Worm (Caenorhabditis elegans) whole organism, L4 larva: ENCODE results near the gene F53B7.7.

Experiments used
- D1046.2 ChIP-seq: fragments of 200-800 bp; sonication (Bioruptor generic); IDR thresholded peaks from 2 replicates; pipeline ENCODE4 v1.3.6; 2022; ENCODE audit warnings: missing genetic modification characterization, missing compliant biosample characterization
- F10B5.3 ChIP-seq: sonication (generic microtip); optimal IDR thresholded peaks from 2 replicates; lab custom pipeline; 2016; ENCODE audit warnings: mild to moderate bottlenecking, missing genetic modification characterization, missing compliant biosample characterization
- F26F4.8 ChIP-seq: fragments of 200-800 bp; sonication (Bioruptor generic); conservative IDR thresholded peaks from 2 replicates; pipeline ENCODE4 v1.3.6; 2022; ENCODE audit warnings: missing genetic modification characterization, missing compliant biosample characterization
- F49E8.2 ChIP-seq: sonication (generic microtip); optimal IDR thresholded peaks from 2 replicates; lab custom pipeline; 2016; ENCODE audit warnings: missing compliant biosample characterization, mild to moderate bottlenecking, missing genetic modification characterization, borderline replicate concordance
- T20F7.1 ChIP-seq: fragments of 200-800 bp; sonication (Bioruptor generic); optimal IDR thresholded peaks from 2 replicates; lab custom pipeline; 2018; ENCODE audit warnings: mild to moderate bottlenecking, missing genetic modification characterization, missing compliant biosample characterization
- Y48G9A.11 ChIP-seq: fragments of 200-800 bp; sonication (Bioruptor generic); IDR thresholded peaks from 2 replicates; pipeline ENCODE4 v1.3.6; 2022; ENCODE audit warnings: missing genetic modification reagents, missing genetic modification characterization, missing compliant biosample characterization
- Y75B8A.6 ChIP-seq: fragments of 200-800 bp; sonication (Bioruptor generic); IDR thresholded peaks from 2 replicates; pipeline ENCODE4 v1.3.6; 2022; ENCODE audit warnings: missing genetic modification reagents, missing genetic modification characterization, missing compliant biosample characterization
- ZK337.2 ChIP-seq: fragments of 200-800 bp; sonication (Bioruptor generic); IDR thresholded peaks from 2 replicates; pipeline ENCODE4 v1.3.6; 2022; ENCODE audit warnings: missing genetic modification reagents, missing genetic modification characterization, missing compliant biosample characterization
- ZK546.5 ChIP-seq, 2 experiments: sonication (generic microtip); optimal IDR thresholded peaks; 2 replicates each; lab custom pipeline; 2017; ENCODE audit warnings: missing biosample characterization in 2 of 2, missing genetic modification characterization in 2 of 2
- aly-2 ChIP-seq: sonication (generic microtip); optimal IDR thresholded peaks from 2 replicates; lab custom pipeline; 2018; ENCODE audit warnings: missing biosample characterization, missing genetic modification characterization
- attf-4 ChIP-seq: sonication (generic microtip); optimal IDR thresholded peaks from 3 replicates; lab custom pipeline; 2017; ENCODE audit warnings: missing biosample characterization, missing genetic modification characterization
- ceh-20 ChIP-seq: fragments of 200-800 bp; sonication (Bioruptor generic); IDR thresholded peaks from 2 replicates; pipeline ENCODE4 v1.3.6; 2022; ENCODE audit warnings: missing genetic modification reagents, missing genetic modification characterization, missing compliant biosample characterization
- ceh-32 ChIP-seq: sonication (generic microtip); optimal IDR thresholded peaks from 2 replicates; lab custom pipeline; 2016; ENCODE audit warnings: mild to moderate bottlenecking, missing genetic modification characterization, missing compliant biosample characterization; ENCODE audit not compliant: poor library complexity
- ceh-82 ChIP-seq: sonication (generic microtip); optimal IDR thresholded peaks from 2 replicates; lab custom pipeline; 2017; ENCODE audit warnings: missing biosample characterization, missing genetic modification characterization
- dmd-8 ChIP-seq: fragments of 200-800 bp; sonication (Bioruptor generic); IDR thresholded peaks from 2 replicates; pipeline ENCODE4 v1.3.6; 2022; ENCODE audit warnings: missing genetic modification characterization, missing compliant biosample characterization
- dmd-9 ChIP-seq: fragments of 200-800 bp; sonication (Bioruptor generic); IDR thresholded peaks from 2 replicates; pipeline ENCODE4 v1.3.6; 2022; ENCODE audit warnings: missing genetic modification reagents, missing genetic modification characterization, missing compliant biosample characterization
- dpl-1 ChIP-seq: fragments of 150-350 bp; optimal IDR thresholded peaks from 2 replicates; lab custom pipeline; 2014; ENCODE audit warnings: missing biosample characterization, missing genetic modification reagents, missing genetic modification characterization
- dve-1 ChIP-seq: sonication (generic microtip); optimal IDR thresholded peaks from 2 replicates; lab custom pipeline; 2017; ENCODE audit warnings: antibody characterized with exemption, mild to moderate bottlenecking, missing genetic modification characterization, missing compliant biosample characterization; ENCODE audit not compliant: insufficient read depth
- egl-43 ChIP-seq: fragments of 200-800 bp; sonication (Bioruptor generic); IDR thresholded peaks from 2 replicates; pipeline ENCODE4 v1.3.6; 2022; ENCODE audit warnings: missing genetic modification reagents, missing genetic modification characterization, missing compliant biosample characterization
- fos-1 ChIP-seq: fragments of 150-350 bp; optimal IDR thresholded peaks from 2 replicates; lab custom pipeline; 2014; ENCODE audit warnings: missing biosample characterization, missing genetic modification characterization
- hif-1 ChIP-seq, 2 experiments: sonication (generic microtip); optimal IDR thresholded peaks; 2 replicates each; lab custom pipeline; 2016 to 2017; ENCODE audit warnings: missing compliant biosample characterization in 2 of 2, missing genetic modification characterization in 2 of 2, missing genetic modification reagents in 2 of 2, missing genotype in 2 of 2, mild to moderate bottlenecking in 1 of 2
- hlh-11 ChIP-seq: fragments of 200-800 bp; sonication (Bioruptor generic); optimal IDR thresholded peaks from 2 replicates; lab custom pipeline; 2018; ENCODE audit warnings: mild to moderate bottlenecking, missing genetic modification characterization, missing compliant biosample characterization
- hlh-30 ChIP-seq: sonication (generic microtip); optimal IDR thresholded peaks from 2 replicates; lab custom pipeline; 2017; ENCODE audit warnings: antibody characterized with exemption, mild to moderate bottlenecking, missing genetic modification characterization, missing compliant biosample characterization; ENCODE audit not compliant: insufficient read depth
- jun-1 ChIP-seq: fragments of 150-350 bp; optimal IDR thresholded peaks from 2 replicates; lab custom pipeline; 2014; ENCODE audit warnings: missing biosample characterization, missing genetic modification reagents, missing genetic modification characterization
- lim-7 ChIP-seq: fragments of 200-800 bp; sonication (Bioruptor generic); IDR thresholded peaks from 2 replicates; pipeline ENCODE4 v1.3.6; 2022; ENCODE audit warnings: missing genetic modification characterization, missing compliant biosample characterization
- lin-1 ChIP-seq: fragments of 200-800 bp; sonication (Bioruptor generic); IDR thresholded peaks from 2 replicates; pipeline ENCODE4 v1.3.6; 2022; ENCODE audit warnings: missing genetic modification reagents, missing genetic modification characterization, missing compliant biosample characterization
- lin-15B ChIP-seq: fragments of 150-350 bp; sonication (generic microtip); optimal IDR thresholded peaks from 3 replicates; lab custom pipeline; 2014; ENCODE audit warnings: missing biosample characterization, missing genetic modification characterization
- lin-38 ChIP-seq: fragments of 200-800 bp; sonication (Bioruptor generic); IDR thresholded peaks from 2 replicates; pipeline ENCODE4 v1.3.6; 2022; ENCODE audit warnings: missing genetic modification reagents, missing genetic modification characterization, missing compliant biosample characterization
- lir-3 ChIP-seq: sonication (generic microtip); optimal IDR thresholded peaks from 2 replicates; lab custom pipeline; 2016; ENCODE audit warnings: mild to moderate bottlenecking, missing genetic modification characterization, missing compliant biosample characterization
- lsy-2 ChIP-seq, 2 experiments: fragments of 150-350 bp in 1 of 2; sonication (generic microtip) in 1 of 2; optimal IDR thresholded peaks; 2 replicates each; lab custom pipeline; 2014 to 2017; ENCODE audit warnings: missing biosample characterization in 2 of 2, missing genetic modification characterization in 2 of 2
- mdl-1 ChIP-seq, 2 experiments: fragments of 150-350 bp in 1 of 2; sonication (generic microtip) in 1 of 2; optimal IDR thresholded peaks; 2 replicates each; lab custom pipeline; 2014 to 2017; ENCODE audit warnings: missing biosample characterization in 2 of 2, missing genetic modification characterization in 2 of 2
- mep-1 ChIP-seq: fragments of 150-350 bp; sonication (generic microtip); optimal IDR thresholded peaks from 3 replicates; lab custom pipeline; 2014; ENCODE audit warnings: missing biosample characterization, missing genetic modification characterization
- mes-2 ChIP-seq: sonication (generic microtip); optimal IDR thresholded peaks from 2 replicates; lab custom pipeline; 2016; ENCODE audit warnings: missing genotype, mild to moderate bottlenecking, missing genetic modification characterization, missing compliant biosample characterization; ENCODE audit not compliant: poor library complexity, severe bottlenecking
- nhr-10 ChIP-seq: fragments of 150-350 bp; optimal IDR thresholded peaks from 2 replicates; lab custom pipeline; 2014; ENCODE audit warnings: missing biosample characterization, missing genetic modification characterization
- nhr-11 ChIP-seq: fragments of 150-350 bp; optimal IDR thresholded peaks from 2 replicates; lab custom pipeline; 2014; ENCODE audit warnings: missing biosample characterization, missing genetic modification characterization
- nhr-42 ChIP-seq: fragments of 200-800 bp; sonication (Bioruptor generic); IDR thresholded peaks from 2 replicates; pipeline ENCODE4 v1.3.6; 2022; ENCODE audit warnings: missing genetic modification characterization, missing compliant biosample characterization
- nhr-48 ChIP-seq: sonication (generic microtip); optimal IDR thresholded peaks from 2 replicates; lab custom pipeline; 2016; ENCODE audit warnings: mild to moderate bottlenecking, missing genetic modification characterization, missing compliant biosample characterization
- rbr-2 ChIP-seq: sonication (generic microtip); optimal IDR thresholded peaks from 2 replicates; lab custom pipeline; 2016; ENCODE audit warnings: missing genotype, missing genetic modification characterization, missing compliant biosample characterization
- saeg-2 ChIP-seq: fragments of 200-800 bp; sonication (Bioruptor generic); IDR thresholded peaks from 2 replicates; pipeline ENCODE4 v1.3.6; 2022; ENCODE audit warnings: missing genetic modification reagents, missing genetic modification characterization, missing compliant biosample characterization
- set-16 ChIP-seq: fragments of 200-800 bp; sonication (Bioruptor generic); IDR thresholded peaks from 2 replicates; pipeline ENCODE4 v1.3.6; 2022; ENCODE audit warnings: missing genetic modification reagents, missing genetic modification characterization, missing compliant biosample characterization
- skn-1 ChIP-seq: fragments of 150-350 bp; optimal IDR thresholded peaks from 2 replicates; lab custom pipeline; 2014; ENCODE audit warnings: missing biosample characterization, missing genetic modification characterization
- spr-1 ChIP-seq: sonication (generic microtip); optimal IDR thresholded peaks from 2 replicates; lab custom pipeline; 2016; ENCODE audit warnings: mild to moderate bottlenecking, missing genetic modification characterization, missing compliant biosample characterization
- spr-3 ChIP-seq: fragments of 200-800 bp; sonication (Bioruptor generic); optimal IDR thresholded peaks from 2 replicates; lab custom pipeline; 2018; ENCODE audit warnings: mild to moderate bottlenecking, missing genetic modification characterization, missing compliant biosample characterization
- unc-39 ChIP-seq: sonication (generic microtip); optimal IDR thresholded peaks from 2 replicates; lab custom pipeline; 2017; ENCODE audit warnings: missing biosample characterization, missing genetic modification characterization
- vab-7 ChIP-seq: fragments of 200-800 bp; sonication (Bioruptor generic); IDR thresholded peaks from 2 replicates; pipeline ENCODE4 v1.3.6; 2022; ENCODE audit warnings: missing genetic modification reagents, missing genetic modification characterization, missing compliant biosample characterization
- zag-1 ChIP-seq: fragments of 150-350 bp; optimal IDR thresholded peaks from 2 replicates; lab custom pipeline; 2014; ENCODE audit warnings: missing biosample characterization, missing genetic modification characterization
- zip-2 ChIP-seq: fragments of 150-350 bp; optimal IDR thresholded peaks from 2 replicates; lab custom pipeline; 2014; ENCODE audit warnings: missing biosample characterization, missing genetic modification characterization

Gene F53B7.7

DNA sequence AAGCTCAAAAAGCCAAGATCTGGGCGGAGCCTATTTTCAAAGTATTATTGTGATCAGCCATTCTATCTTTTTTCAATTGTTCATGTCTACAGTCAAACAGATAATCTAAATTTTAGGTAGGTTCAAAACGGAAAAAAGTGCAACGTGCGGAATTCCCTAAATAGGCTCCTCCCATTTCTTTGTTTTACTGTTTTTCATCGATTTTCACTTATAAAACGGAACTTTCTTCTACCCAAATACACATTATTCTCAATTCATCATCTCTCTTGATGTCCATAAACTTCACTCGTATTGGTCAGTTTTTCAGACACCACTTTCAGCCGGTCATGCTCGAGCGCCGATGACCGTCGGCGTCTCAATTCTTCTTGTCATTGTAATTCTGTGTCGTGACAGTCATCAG is at the start of gene F53B7.7:
Gene F53B7.7, plus strand, starts transcription at position 301 of the 400 bp plus-strand sequence.
- no peak for TF ChIP-seq egl-43 (GFP tag; lab: Robert Waterston, UW)
- TF ChIP-seq Y48G9A.11 (GFP tag; lab: Robert Waterston, UW) = no peak
- no peak for TF ChIP-seq nhr-48 (tag; lab: Kevin White, UChicago)
- TF ChIP-seq vab-7 (GFP tag; lab: Robert Waterston, UW) = no peak
- TF ChIP-seq attf-4 (tag; lab: Kevin White, UChicago) = no peak
- no peak for TF ChIP-seq skn-1
- TF ChIP-seq hif-1 (tag; optimal IDR thresholded peaks at IDR 0.05; lab: Kevin White, UChicago) = no peak
- no peak for TF ChIP-seq lin-15B
- TF ChIP-seq ceh-20 (GFP tag; lab: Robert Waterston, UW) = no peak
- no peak for TF ChIP-seq dmd-9 (GFP tag; lab: Robert Waterston, UW)
- TF ChIP-seq rbr-2 (tag; lab: Kevin White, UChicago) = no peak
- TF ChIP-seq set-16 = no peak
- TF ChIP-seq ZK337.2 = no peak
- no peak for TF ChIP-seq dve-1
- TF ChIP-seq nhr-10 = no peak
- no peak for TF ChIP-seq lsy-2 (tag; optimal IDR thresholded peaks at IDR 0.05; lab: Kevin White, UChicago)
- no peak for TF ChIP-seq lir-3
- no peak for TF ChIP-seq F49E8.2
- TF ChIP-seq mes-2 (tag; lab: Kevin White, UChicago) = no peak

DNA sequence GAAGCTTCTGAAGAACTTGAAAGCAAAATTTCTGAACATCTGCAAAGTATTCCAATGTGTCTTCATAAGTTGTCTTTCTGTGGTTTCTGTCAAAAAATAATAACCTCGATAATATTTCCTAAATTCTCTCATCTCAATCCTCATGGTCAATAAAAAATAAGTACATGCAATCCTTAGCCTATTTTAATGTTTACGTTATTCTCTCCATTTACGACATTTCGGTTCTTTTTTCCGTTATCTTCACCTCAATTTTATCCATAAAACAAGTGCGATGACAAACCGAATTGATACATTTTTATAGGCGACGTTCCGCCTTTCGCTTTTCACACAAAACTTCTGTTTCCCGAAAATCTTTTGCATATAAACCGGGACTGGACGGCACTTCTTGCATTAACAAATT is 49.4 kb upstream of the F53B7.7 start, which contains the start of gene col-153:
Gene col-153, plus strand, starts transcription at position 301 of the 400 bp plus-strand sequence.
- no peak for TF ChIP-seq zag-1 (tag; lab: Kevin White, UChicago)
- TF ChIP-seq F26F4.8 (GFP tag; lab: Robert Waterston, UW) = no peak
- no peak for TF ChIP-seq unc-39 (tag; lab: Kevin White, UChicago)
- TF ChIP-seq ceh-32 = no peak
- TF ChIP-seq, all 104 proteins: peak for 0

DNA sequence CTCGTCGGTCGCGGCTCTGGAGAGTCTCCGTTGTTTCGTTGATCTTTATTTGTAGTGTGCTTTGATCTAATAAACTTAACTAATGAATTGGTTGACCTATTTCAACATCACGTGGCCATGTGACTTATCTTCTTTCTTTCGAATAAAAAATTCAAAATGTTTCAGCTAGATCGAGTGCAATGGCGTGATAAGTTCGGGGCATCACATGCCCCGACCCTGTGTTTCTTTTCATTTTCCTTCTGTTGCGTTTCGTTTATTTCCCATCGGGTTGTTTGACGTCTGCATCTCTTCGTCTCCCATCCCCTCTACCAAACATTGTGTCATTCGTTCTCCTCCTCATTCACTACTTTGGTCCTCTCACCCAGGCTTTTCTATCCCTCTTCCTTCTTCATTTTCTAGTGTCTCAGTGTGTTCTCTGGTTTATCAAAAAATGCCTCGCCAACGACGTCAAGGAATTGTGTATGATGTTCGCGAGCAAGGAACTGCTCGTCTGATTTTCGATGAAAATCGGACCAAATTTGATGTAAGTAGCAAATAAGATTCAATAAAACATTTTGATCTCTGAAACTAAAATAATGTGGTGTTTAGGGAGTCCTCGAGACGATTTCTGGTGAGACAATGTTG is 47.1 kb upstream of the F53B7.7 start, which contains the start of gene F17C11.4:
Gene F17C11.4, plus strand, starts transcription at position 206 of the 624 bp plus-strand sequence.
- TF ChIP-seq T20F7.1 (GFP tag; lab: Kevin White, UChicago) = peak; percentile 64
- no peak for TF ChIP-seq zip-2 (tag; lab: Kevin White, UChicago)
- no peak for TF ChIP-seq spr-3 (GFP tag; lab: Kevin White, UChicago)
- no peak for TF ChIP-seq zag-1 (tag; lab: Kevin White, UChicago)
- TF ChIP-seq aly-2 (tag; lab: Kevin White, UChicago) = no peak
- no peak for TF ChIP-seq jun-1 (tag; lab: Kevin White, UChicago)
- peak; percentile 10 for TF ChIP-seq spr-1 (tag; lab: Kevin White, UChicago)
- peak; percentile 84 for TF ChIP-seq nhr-48 (tag; lab: Kevin White, UChicago)
- peak; percentile 39; the same call in 1 of the 2 replicates for TF ChIP-seq saeg-2 (GFP tag; lab: Robert Waterston, UW)
- peak in 1 of 2 experiments; percentile 87 for TF ChIP-seq mdl-1 (tag; optimal IDR thresholded peaks at IDR 0.05; lab: Kevin White, UChicago)
- TF ChIP-seq nhr-42 (GFP tag; lab: Robert Waterston, UW) = no peak
- TF ChIP-seq F10B5.3 = no peak
- TF ChIP-seq hlh-30 (tag; lab: Kevin White, UChicago) = peak; percentile 96
- TF ChIP-seq nhr-10 = no peak
- no peak for TF ChIP-seq dmd-8 (GFP tag; lab: Robert Waterston, UW)
- no peak for TF ChIP-seq lim-7 (GFP tag; lab: Robert Waterston, UW)
- TF ChIP-seq dpl-1 (GFP tag; lab: Kevin White, UChicago) = peak; percentile 38
- TF ChIP-seq ZK337.2 = no peak
- peak; percentile 47; the same call in 1 of the 2 replicates for TF ChIP-seq Y75B8A.6 (GFP tag; lab: Robert Waterston, UW)
- TF ChIP-seq ceh-82 (tag; lab: Kevin White, UChicago) = no peak
- 0 out of 2 replicates have a peak, but pooled peaks have one; percentile 16 for TF ChIP-seq set-16
- peak; percentile 93 for TF ChIP-seq hlh-11 (tag; lab: Kevin White, UChicago)
- peak; percentile 72 for TF ChIP-seq mep-1 (tag; lab: Kevin White, UChicago)
- no peak for TF ChIP-seq ZK546.5 (tag; optimal IDR thresholded peaks at IDR 0.05; lab: Kevin White, UChicago)
- 0 out of 2 replicates have a peak, but pooled peaks have one; percentile 12 for TF ChIP-seq D1046.2 (GFP tag; lab: Robert Waterston, UW)
- peak; percentile 40 for TF ChIP-seq rbr-2 (tag; lab: Kevin White, UChicago)
- no peak for TF ChIP-seq lin-15B
- peak; percentile 47 for TF ChIP-seq lin-38
- peak; percentile 87 for TF ChIP-seq nhr-11 (tag; lab: Kevin White, UChicago)
- TF ChIP-seq fos-1 (tag; lab: Kevin White, UChicago) = no peak
- TF ChIP-seq lin-1 (GFP tag; lab: Robert Waterston, UW) = peak; percentile 44; the same call in 1 of the 2 replicates
